Worm (Caenorhabditis elegans): ENCODE results near the gene F11D5.1.

ce11 chrX:3300582-3300981 lies 32.3 kb upstream of the F11D5.1 start:
- TF ChIP-seq unc-39 (tag; optimal IDR thresholded peaks at IDR 0.05), result no peak
- no peak for TF ChIP-seq ceh-16 (tag; optimal IDR thresholded peaks at IDR 0.05)
- TF ChIP-seq nhr-77 (tag; optimal IDR thresholded peaks at IDR 0.05), result no peak
- no peak for TF ChIP-seq lin-13 (GFP tag; optimal IDR thresholded peaks at IDR 0.05)
- no peak for TF ChIP-seq lin-39 (tag; optimal IDR thresholded peaks at IDR 0.05)
- TF ChIP-seq unc-62 (GFP tag; optimal IDR thresholded peaks at IDR 0.05), result no peak
